Fruit fly (Drosophila melanogaster) whole organism, embryonic: ENCODE measurements around the gene spn-B.

Experiments
- Abd-B ChIP-seq: fragments of 200-800 bp; sonication (Bioruptor generic); optimal IDR thresholded peaks from 2 replicates; lab custom pipeline; 2018; ENCODE audit warnings: missing biosample characterization, mild to moderate bottlenecking, missing genetic modification characterization, moderate library complexity
- Ada2b ChIP-seq: fragments of 200-800 bp; sonication (Bioruptor generic); IDR thresholded peaks from 2 replicates; pipeline ENCODE4 v1.3.6; 2022; ENCODE audit warnings: missing biosample characterization, missing genetic modification characterization
- B-H2 ChIP-seq: fragments of 200-800 bp; sonication (Bioruptor generic); optimal IDR thresholded peaks from 2 replicates; lab custom pipeline; 2018; ENCODE audit warnings: missing biosample characterization, mild to moderate bottlenecking, missing genetic modification characterization
- Bgb ChIP-seq: fragments of 200-800 bp; sonication (Bioruptor generic); IDR thresholded peaks from 2 replicates; pipeline ENCODE4 v1.3.6; 2022; ENCODE audit warnings: missing biosample characterization, missing genetic modification characterization; ENCODE audit not compliant: partially characterized antibody
- BtbVII ChIP-seq: fragments of 200-800 bp; sonication (Bioruptor generic); optimal IDR thresholded peaks from 3 replicates; lab custom pipeline; 2017; ENCODE audit warnings: missing biosample characterization, mild to moderate bottlenecking, missing genetic modification characterization
- CG10654 ChIP-seq: fragments of 200-800 bp; sonication (Bioruptor generic); optimal IDR thresholded peaks from 2 replicates; lab custom pipeline; 2016; ENCODE audit warnings: missing biosample characterization, missing genetic modification characterization
- CG11085 ChIP-seq: fragments of 200-800 bp; sonication (Bioruptor generic); IDR thresholded peaks from 2 replicates; pipeline ENCODE4 v1.3.6; 2022; ENCODE audit warnings: missing biosample characterization, missing genetic modification characterization
- CG12391 ChIP-seq: fragments of 200-800 bp; sonication (Bioruptor generic); optimal IDR thresholded peaks from 3 replicates; lab custom pipeline; 2018; ENCODE audit warnings: missing biosample characterization, mild to moderate bottlenecking, missing genetic modification characterization, moderate library complexity
- CG13775 ChIP-seq: fragments of 200-800 bp; sonication (Bioruptor generic); optimal IDR thresholded peaks from 3 replicates; lab custom pipeline; 2017; ENCODE audit warnings: missing biosample characterization, mild to moderate bottlenecking, missing genetic modification characterization
- CG16779 ChIP-seq: fragments of 200-800 bp; sonication (Bioruptor generic); IDR thresholded peaks from 2 replicates; pipeline ENCODE4 v1.3.6; 2022; ENCODE audit warnings: missing biosample characterization, missing genetic modification characterization
- CG17912 ChIP-seq: fragments of 200-800 bp; sonication (Bioruptor generic); optimal IDR thresholded peaks from 2 replicates; lab custom pipeline; 2018; ENCODE audit warnings: missing biosample characterization, mild to moderate bottlenecking, missing genetic modification characterization
- CG18262 ChIP-seq: fragments of 200-800 bp; optimal IDR thresholded peaks from 3 replicates; lab custom pipeline; 2019; ENCODE audit warnings: missing biosample characterization, mild to moderate bottlenecking, missing genetic modification characterization, moderate library complexity
- CG34224 ChIP-seq: fragments of 200-800 bp; sonication (Bioruptor generic); IDR thresholded peaks from 3 replicates; pipeline ENCODE4 v1.3.6; 2022; ENCODE audit warnings: missing biosample characterization, missing genetic modification characterization; ENCODE audit not compliant: partially characterized antibody
- CG3838 ChIP-seq: fragments of 200-800 bp; sonication (Bioruptor generic); optimal IDR thresholded peaks from 3 replicates; lab custom pipeline; 2016; ENCODE audit warnings: missing biosample characterization, missing genetic modification characterization
- CG4328 ChIP-seq: fragments of 200-800 bp; sonication (Bioruptor generic); optimal IDR thresholded peaks from 3 replicates; lab custom pipeline; 2017; ENCODE audit warnings: missing biosample characterization, missing genetic modification reagents, missing genetic modification characterization
- CG4707 ChIP-seq: fragments of 200-800 bp; sonication (Bioruptor generic); optimal IDR thresholded peaks from 2 replicates; lab custom pipeline; 2018; ENCODE audit warnings: missing biosample characterization, mild to moderate bottlenecking, missing genetic modification characterization, moderate library complexity
- CG6175 ChIP-seq: fragments of 200-800 bp; sonication (Bioruptor generic); IDR thresholded peaks from 3 replicates; pipeline ENCODE4 v1.3.6; 2022; ENCODE audit warnings: missing biosample characterization, missing genetic modification characterization
- CG6254 ChIP-seq: fragments of 200-800 bp; sonication (Bioruptor generic); optimal IDR thresholded peaks from 3 replicates; lab custom pipeline; 2017; ENCODE audit warnings: mild to moderate bottlenecking, missing biosample characterization, missing genetic modification reagents, missing genetic modification characterization
- Chrac-16 ChIP-seq: fragments of 200-800 bp; sonication (Bioruptor generic); optimal IDR thresholded peaks from 3 replicates; lab custom pipeline; 2016; ENCODE audit warnings: missing biosample characterization, missing genetic modification characterization
- Dp ChIP-seq: fragments of 200-800 bp; sonication (Bioruptor generic); optimal IDR thresholded peaks from 2 replicates; lab custom pipeline; 2018; ENCODE audit warnings: missing biosample characterization, mild to moderate bottlenecking, missing genetic modification characterization, moderate library complexity
- Eip74EF ChIP-seq, 2 experiments: fragments of 200-800 bp in 1 of 2; fragments of >200 bp in 1 of 2; sonication (Bioruptor generic) in 1 of 2; optimal IDR thresholded peaks; 2 replicates each; lab custom pipeline; 2017 to 2019; ENCODE audit warnings: missing biosample characterization in 2 of 2, missing genetic modification characterization in 2 of 2, mild to moderate bottlenecking in 1 of 2, moderate library complexity in 1 of 2
- Fer1 ChIP-seq: fragments of 200-800 bp; sonication (Bioruptor generic); optimal IDR thresholded peaks from 2 replicates; lab custom pipeline; 2017; ENCODE audit warnings: missing biosample characterization, mild to moderate bottlenecking, missing genetic modification characterization
- Fer3 ChIP-seq: fragments of 200-800 bp; sonication (Bioruptor generic); optimal IDR thresholded peaks from 2 replicates; lab custom pipeline; 2018; ENCODE audit warnings: missing biosample characterization, mild to moderate bottlenecking, missing genetic modification characterization, moderate library complexity
- HLH54F ChIP-seq: fragments of 200-800 bp; sonication (Bioruptor generic); optimal IDR thresholded peaks from 3 replicates; lab custom pipeline; 2016; ENCODE audit warnings: missing biosample characterization, missing genetic modification characterization
- Hand ChIP-seq: fragments of 200-800 bp; sonication (Bioruptor generic); optimal IDR thresholded peaks from 2 replicates; lab custom pipeline; 2017; ENCODE audit warnings: mild to moderate bottlenecking, missing biosample characterization, missing genetic modification reagents, missing genetic modification characterization
- Hr78 ChIP-seq, 2 experiments: fragments of 200-800 bp in 1 of 2; fragments of >200 bp in 1 of 2; sonication (Bioruptor generic) in 1 of 2; optimal IDR thresholded peaks; 2 replicates each; lab custom pipeline; 2017 to 2019; ENCODE audit warnings: missing biosample characterization in 2 of 2, missing genetic modification characterization in 2 of 2, mild to moderate bottlenecking in 1 of 2, moderate library complexity in 1 of 2
- Hsf ChIP-seq: fragments of 200-800 bp; sonication (Bioruptor generic); optimal IDR thresholded peaks from 3 replicates; lab custom pipeline; 2016; ENCODE audit warnings: missing biosample characterization, missing genetic modification characterization
- NFAT ChIP-seq: fragments of 200-800 bp; sonication (Bioruptor generic); IDR thresholded peaks from 2 replicates; pipeline ENCODE4 v1.3.6; 2022; ENCODE audit warnings: missing biosample characterization, missing genetic modification characterization
- Nf-YA ChIP-seq: fragments of 200-800 bp; sonication (Bioruptor generic); IDR thresholded peaks from 2 replicates; pipeline ENCODE4 v1.3.6; 2022; ENCODE audit warnings: missing biosample characterization, missing genetic modification characterization
- Nf-YC ChIP-seq: fragments of 200-800 bp; optimal IDR thresholded peaks from 3 replicates; lab custom pipeline; 2019; ENCODE audit warnings: missing biosample characterization, mild to moderate bottlenecking, missing genetic modification characterization, moderate library complexity
- Vsx1 ChIP-seq: fragments of 200-800 bp; sonication (Bioruptor generic); optimal IDR thresholded peaks from 2 replicates; lab custom pipeline; 2017; ENCODE audit warnings: missing biosample characterization, mild to moderate bottlenecking, missing genetic modification characterization, missing genetic modification reagents
- chif ChIP-seq, 2 experiments: fragments of 200-800 bp; sonication (Bioruptor generic); optimal IDR thresholded peaks; 3 replicates each; lab custom pipeline; 2016; ENCODE audit warnings: missing biosample characterization in 2 of 2, missing genetic modification characterization in 2 of 2
- chm ChIP-seq: fragments of 200-800 bp; sonication (Bioruptor generic); IDR thresholded peaks from 2 replicates; pipeline ENCODE4 v1.3.6; 2022; ENCODE audit warnings: missing biosample characterization, missing genetic modification characterization
- esg ChIP-seq: fragments of 200-800 bp; sonication (Bioruptor generic); conservative IDR thresholded peaks from 2 replicates; pipeline ENCODE4 v1.3.6; 2022; ENCODE audit warnings: missing biosample characterization, missing genetic modification characterization
- fu2 ChIP-seq: fragments of 200-800 bp; sonication (Bioruptor generic); optimal IDR thresholded peaks from 2 replicates; lab custom pipeline; 2016; ENCODE audit warnings: missing biosample characterization, missing genetic modification characterization
- hb ChIP-seq: fragments of 200-800 bp; sonication (Bioruptor generic); IDR thresholded peaks from 3 replicates; pipeline ENCODE4 v1.3.6; 2022; ENCODE audit warnings: missing biosample characterization, missing genetic modification characterization; ENCODE audit not compliant: partially characterized antibody
- hkb ChIP-seq, 2 experiments: fragments of 200-800 bp in 1 of 2; fragments of >200 bp in 1 of 2; sonication (Bioruptor generic) in 1 of 2; IDR thresholded peaks in 1 of 2; optimal IDR thresholded peaks in 1 of 2; 2 replicates each; pipeline versions ENCODE4 v1.3.6 to Lab custom; 2017 to 2022; ENCODE audit warnings: missing biosample characterization in 1 of 2, missing genetic modification characterization in 1 of 2
- ind ChIP-seq: fragments of 200-800 bp; sonication (Bioruptor generic); optimal IDR thresholded peaks from 3 replicates; lab custom pipeline; 2016; ENCODE audit warnings: missing biosample characterization, missing genetic modification characterization
- inv ChIP-seq: fragments of 200-800 bp; sonication (Bioruptor generic); IDR thresholded peaks from 2 replicates; pipeline ENCODE4 v1.3.6; 2022; ENCODE audit warnings: missing biosample characterization, missing genetic modification characterization; ENCODE audit not compliant: partially characterized antibody
- klu ChIP-seq: fragments of 200-800 bp; sonication (Bioruptor generic); IDR thresholded peaks from 2 replicates; pipeline ENCODE4 v1.3.6; 2022; ENCODE audit warnings: missing biosample characterization, missing genetic modification characterization
- lmd ChIP-seq: fragments of 200-800 bp; sonication (Bioruptor generic); IDR thresholded peaks from 2 replicates; pipeline ENCODE4 v1.3.6; 2022; ENCODE audit warnings: missing biosample characterization, missing genetic modification characterization
- nau ChIP-seq: fragments of 200-800 bp; sonication (Bioruptor generic); optimal IDR thresholded peaks from 3 replicates; lab custom pipeline; 2017; ENCODE audit warnings: missing biosample characterization, mild to moderate bottlenecking, missing genetic modification characterization, missing genetic modification reagents
- pita ChIP-seq: fragments of 200-800 bp; sonication (Bioruptor generic); optimal IDR thresholded peaks from 2 replicates; lab custom pipeline; 2017; ENCODE audit warnings: missing biosample characterization, mild to moderate bottlenecking, missing genetic modification characterization
- pnt ChIP-seq: fragments of 200-800 bp; sonication (Bioruptor generic); optimal IDR thresholded peaks from 3 replicates; lab custom pipeline; 2016; ENCODE audit warnings: missing biosample characterization, missing genetic modification characterization
- pros ChIP-seq: fragments of 200-800 bp; sonication (Bioruptor generic); optimal IDR thresholded peaks from 3 replicates; lab custom pipeline; 2019; ENCODE audit warnings: missing biosample characterization, mild to moderate bottlenecking, missing genetic modification characterization, moderate library complexity
- pum ChIP-seq: fragments of 200-800 bp; sonication (Bioruptor generic); optimal IDR thresholded peaks from 2 replicates; lab custom pipeline; 2016; ENCODE audit warnings: missing biosample characterization, missing genetic modification characterization
- sisA ChIP-seq: fragments of 200-800 bp; sonication (Bioruptor generic); IDR thresholded peaks from 2 replicates; pipeline ENCODE4 v1.3.6; 2022; ENCODE audit warnings: missing biosample characterization, missing genetic modification characterization
- stwl ChIP-seq: fragments of 200-800 bp; sonication (Bioruptor generic); optimal IDR thresholded peaks from 3 replicates; lab custom pipeline; 2018; ENCODE audit warnings: missing biosample characterization, mild to moderate bottlenecking, missing genetic modification characterization, moderate library complexity

Gene spn-B

DNA sequence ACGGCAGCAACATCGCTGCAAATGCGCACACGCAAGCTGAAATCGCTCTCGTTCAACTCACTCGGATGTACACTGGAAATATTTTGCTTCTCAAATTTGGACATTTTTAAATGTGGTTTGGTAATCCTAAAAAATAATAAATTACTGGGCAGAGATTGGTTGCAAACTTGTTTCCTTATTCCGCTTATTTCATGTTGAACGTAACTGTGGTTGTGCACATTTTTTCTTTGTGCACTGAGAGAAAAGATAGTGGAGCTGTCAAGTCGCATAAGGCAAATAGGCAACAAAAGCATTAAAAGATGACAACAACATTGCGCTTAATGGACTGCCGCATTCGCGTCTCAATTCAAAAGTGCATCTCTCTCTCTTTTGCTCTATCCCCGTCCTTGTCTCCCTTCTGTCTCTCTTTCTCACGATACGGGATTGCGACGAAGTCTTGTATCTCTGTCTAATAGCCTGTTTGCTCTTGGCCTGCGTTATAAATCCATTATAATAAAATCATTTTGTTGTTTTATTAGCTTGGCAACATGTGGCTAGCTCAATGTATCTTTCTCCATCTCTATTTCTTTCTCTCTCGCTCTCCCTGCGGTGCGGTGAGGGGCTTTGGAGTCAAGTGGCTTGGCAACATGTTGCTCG lies 45.5 kb downstream of the spn-B start (continued):
- TF ChIP-seq CG4328 (GFP tag; lab: Kevin White, UChicago) (peak; percentile 33), sisA (GFP tag; lab: Robert Waterston, UW) (peak; percentile 95), Fer1 (GFP tag; lab: Kevin White, UChicago) (peak; percentile 73), pum (GFP tag; lab: Kevin White, UChicago) (peak; percentile 95), esg (GFP tag; lab: Robert Waterston, UW) (peak; percentile 96), Hr78 (GFP tag; optimal IDR thresholded peaks at IDR 0.05; lab: Kevin White, UChicago) (peak in 1 of 2 experiments; percentile 44), HLH54F (peak; percentile 94), fu2 (peak; percentile 93), NFAT (GFP tag; lab: Robert Waterston, UW) (no peak; the same call in 1 of the 2 replicates), inv (GFP tag; lab: Robert Waterston, UW) (no peak), CG13775 (GFP tag; lab: Kevin White, UChicago) (peak; percentile 93), Ada2b (GFP tag; lab: Robert Waterston, UW) (peak; percentile 87), B-H2 (GFP tag; lab: Kevin White, UChicago) (peak; percentile 65), stwl (tag; lab: Kevin White, UChicago) (peak; percentile 3), Chrac-16 (GFP tag; lab: Kevin White, UChicago) (peak; percentile 95), CG34224 (GFP tag; lab: Robert Waterston, UW) (no peak), Hand (GFP tag; lab: Kevin White, UChicago) (peak; percentile 87), CG10654 (peak; percentile 85), Bgb (GFP tag; lab: Robert Waterston, UW) (peak; percentile 12; the same call in 1 of the 2 replicates), chm (GFP tag; lab: Robert Waterston, UW) (peak; percentile 78), pnt (GFP tag; lab: Kevin White, UChicago) (peak; percentile 91), CG18262 (tag; lab: Kevin White, UChicago) (peak; percentile 84), nau (GFP tag; lab: Kevin White, UChicago) (peak; percentile 85), CG4707 (GFP tag; lab: Kevin White, UChicago) (peak; percentile 88), Abd-B (GFP tag; lab: Kevin White, UChicago) (peak; percentile 96), Dp (no peak), Nf-YA (GFP tag; lab: Robert Waterston, UW) (peak; percentile 80), BtbVII (GFP tag; lab: Kevin White, UChicago) (peak; percentile 32), CG11085 (GFP tag; lab: Robert Waterston, UW) (peak; percentile 86), klu (GFP tag; lab: Robert Waterston, UW) (peak; percentile 79), CG16779 (GFP tag; lab: Robert Waterston, UW) (0 out of 2 replicates have a peak, but pooled peaks have one; percentile 57), CG6254 (GFP tag; lab: Kevin White, UChicago) (peak; percentile 63), CG3838 (peak; percentile 83), lmd (peak; percentile 85), Fer3 (tag; lab: Kevin White, UChicago) (peak; percentile 74), hkb (optimal IDR thresholded peaks at IDR 0.05; lab: Kevin White, UChicago) (no peak), hkb (GFP tag; IDR thresholded peaks at IDR 0.05; lab: Robert Waterston, UW) (peak; percentile 87), Nf-YC (tag; lab: Kevin White, UChicago) (peak; percentile 49), ind (GFP tag; lab: Kevin White, UChicago) (peak; percentile 90), Vsx1 (GFP tag; lab: Kevin White, UChicago) (peak; percentile 61), CG6175 (GFP tag; lab: Robert Waterston, UW) (peak; percentile 46; the same call in 1 of the 3 replicates), Hsf (peak; percentile 97), hb (GFP tag; lab: Robert Waterston, UW) (no peak), pita (GFP tag; lab: Kevin White, UChicago) (no peak), CG12391 (peak; percentile 95), chif (GFP tag; optimal IDR thresholded peaks at IDR 0.05; lab: Kevin White, UChicago) (peak; percentile 92 to 97), Eip74EF (GFP tag; optimal IDR thresholded peaks at IDR 0.05; lab: Kevin White, UChicago) (peak in 1 of 2 experiments; percentile 91), CG17912 (peak; percentile 61), pros (GFP tag; lab: Kevin White, UChicago) (peak; percentile 29)
